Worm (Caenorhabditis elegans): Measurements from ENCODE around the gene K09F6.7.

Gene K09F6.7

ce11 chrII:2312747-2313146 is 20.8 kb upstream of the K09F6.7 start, which contains the start of the genes trim-21 and B0281.1 (continued):
- no peak for TF ChIP-seq nhr-20 (tag; optimal IDR thresholded peaks at IDR 0.05)

DNA sequence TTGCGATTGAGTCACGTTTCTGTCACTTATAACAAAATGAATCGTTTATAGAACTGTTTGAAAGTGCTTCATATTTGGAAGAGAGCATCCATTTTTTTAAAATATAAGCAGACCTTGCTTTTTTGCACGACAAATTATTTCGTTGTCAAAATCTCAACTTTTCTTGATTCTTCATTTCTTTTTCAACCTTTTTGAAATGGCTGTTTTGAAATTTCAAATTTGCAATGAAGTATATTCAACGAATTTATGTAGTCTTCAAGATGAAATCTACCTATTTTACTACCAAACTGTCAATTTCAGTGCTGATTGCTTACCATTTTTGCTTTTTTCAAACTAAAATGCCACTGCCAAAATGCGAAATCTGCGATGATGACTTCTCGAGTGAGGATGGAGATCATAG is 14.8 kb upstream of the K09F6.7 start, which contains the start of gene B0281.3:
Gene B0281.3, plus strand, starts transcription at position 301 of the 400 bp plus-strand sequence.
- no peak for TF ChIP-seq tlp-1 (tag; optimal IDR thresholded peaks at IDR 0.05)

ce11 chrII:2305507-2305906 is 13.6 kb upstream of the K09F6.7 start:
- TF ChIP-seq ceh-8 (GFP tag; optimal IDR thresholded peaks at IDR 0.05) (no peak), efl-1 (optimal IDR thresholded peaks at IDR 0.05) (no peak), efl-1 (GFP tag; optimal IDR thresholded peaks at IDR 0.05 in 1 of 2) (peak in 1 of 2 experiments; percentile 85), ceh-63 (GFP tag; optimal IDR thresholded peaks at IDR 0.05) (no peak), pag-3 (tag; optimal IDR thresholded peaks at IDR 0.05; ENCODE audit: borderline replicate concordance, insufficient read depth) (no peak), elt-2 (tag; optimal IDR thresholded peaks at IDR 0.05) (peak; percentile 58)

DNA sequence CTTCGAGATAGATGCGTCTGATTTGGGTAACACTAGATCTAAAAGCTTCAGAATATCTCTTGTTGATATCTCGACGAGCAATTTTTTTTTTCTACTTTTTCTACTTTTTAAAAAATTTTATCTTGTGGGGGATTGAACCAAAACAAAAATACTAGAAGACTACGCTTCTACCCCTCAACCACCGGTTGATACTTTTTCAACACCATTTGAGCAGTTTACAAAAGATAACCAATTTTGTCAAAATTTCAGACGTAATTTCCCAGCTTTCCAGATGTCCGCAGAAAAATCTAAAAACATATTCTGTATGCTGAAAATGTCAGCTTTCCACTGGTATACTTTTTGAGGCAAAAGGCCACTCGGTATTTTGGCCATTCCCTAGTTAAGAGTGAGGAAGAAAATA is 12.6 kb upstream of the K09F6.7 start:
- TF ChIP-seq alr-1 (tag; optimal IDR thresholded peaks at IDR 0.05; ENCODE audit: borderline replicate concordance) (no peak), ces-1 (GFP tag; optimal IDR thresholded peaks at IDR 0.05) (no peak), unc-130 (tag; optimal IDR thresholded peaks at IDR 0.05) (no peak)

- TF ChIP-seq tbx-2 (tag; optimal IDR thresholded peaks at IDR 0.05) (no peak), efl-1 (optimal IDR thresholded peaks at IDR 0.05) (no peak), efl-1 (GFP tag; optimal IDR thresholded peaks at IDR 0.05 in 1 of 2) (peak in 1 of 2 experiments; percentile 22)
Observed at ce11 chrII:2302330-2302729, 10.4 kb upstream of the K09F6.7 start, which contains the start of gene B0281.6. Gene B0281.6 (minus strand): TSS chrII:2302430.

- TF ChIP-seq C04F5.9 (tag; optimal IDR thresholded peaks at IDR 0.05) (no peak), egl-27 (tag; optimal IDR thresholded peaks at IDR 0.05) (no peak), fkh-10 (GFP tag; optimal IDR thresholded peaks at IDR 0.05) (no peak), nhr-28 (tag; optimal IDR thresholded peaks at IDR 0.05) (no peak), unc-62 (GFP tag; optimal IDR thresholded peaks at IDR 0.05) (no peak), nhr-20 (tag; optimal IDR thresholded peaks at IDR 0.05) (no peak), mef-2 (tag; optimal IDR thresholded peaks at IDR 0.05) (no peak), efl-1 (optimal IDR thresholded peaks at IDR 0.05) (no peak), efl-1 (GFP tag; optimal IDR thresholded peaks at IDR 0.05 in 1 of 2) (no peak), ets-5 (GFP tag; IDR thresholded peaks at IDR 0.05) (no peak), ceh-82 (tag; optimal IDR thresholded peaks at IDR 0.05) (no peak), mep-1 (tag; optimal IDR thresholded peaks at IDR 0.05) (no peak), snpc-4 (tag; optimal IDR thresholded peaks at IDR 0.05) (no peak), lin-35 (GFP tag; optimal IDR thresholded peaks at IDR 0.05) (no peak), ceh-88 (GFP tag; IDR thresholded peaks at IDR 0.05) (no peak), lsy-2 (tag; optimal IDR thresholded peaks at IDR 0.05) (no peak), tbx-2 (tag; optimal IDR thresholded peaks at IDR 0.05) (no peak), elt-3 (tag; optimal IDR thresholded peaks at IDR 0.05) (no peak), aha-1 (tag; optimal IDR thresholded peaks at IDR 0.05) (no peak), efl-3 (GFP tag; optimal IDR thresholded peaks at IDR 0.05) (no peak)
Observed at ce11 chrII:2300861-2301260, 8.9 kb upstream of the K09F6.7 start, which contains the start of gene B0281.5. Gene B0281.5 (minus strand): TSS chrII:2300961.

- TF ChIP-seq nhr-28 (tag; optimal IDR thresholded peaks at IDR 0.05) (no peak), mef-2 (tag; optimal IDR thresholded peaks at IDR 0.05) (no peak), nhr-71 (tag; optimal IDR thresholded peaks at IDR 0.05) (no peak), nhr-20 (tag; optimal IDR thresholded peaks at IDR 0.05) (no peak), jun-1 (tag; optimal IDR thresholded peaks at IDR 0.05) (no peak), sptf-1 (tag; optimal IDR thresholded peaks at IDR 0.05) (no peak), efl-1 (optimal IDR thresholded peaks at IDR 0.05) (no peak), efl-1 (GFP tag; optimal IDR thresholded peaks at IDR 0.05 in 1 of 2) (no peak), unc-62 (GFP tag; optimal IDR thresholded peaks at IDR 0.05) (no peak)
Observed at ce11 chrII:2298742-2299141, 6.8 kb upstream of the K09F6.7 start, which contains the start of gene B0281.4. Gene B0281.4 (minus strand): TSS chrII:2298842.

Measured in whole organism, L1 larva.